Worm (Caenorhabditis elegans) whole organism, L4 larva: ENCODE results near the gene fbxa-202.

Experiments used
- ZK546.5 ChIP-seq, 2 experiments: sonication (generic microtip); optimal IDR thresholded peaks; 2 replicates each; lab custom pipeline; 2017; ENCODE audit warnings: missing biosample characterization in 2 of 2, missing genetic modification characterization in 2 of 2
- aha-1 ChIP-seq: fragments of 150-350 bp; peaks from one replicate; lab custom pipeline; 2014; ENCODE audit warnings: missing biosample characterization, missing genetic modification characterization
- aly-2 ChIP-seq: sonication (generic microtip); optimal IDR thresholded peaks from 2 replicates; lab custom pipeline; 2018; ENCODE audit warnings: missing biosample characterization, missing genetic modification characterization
- ama-1 ChIP-seq: fragments of 150-350 bp; optimal IDR thresholded peaks from 2 replicates; lab custom pipeline; 2014; ENCODE audit warnings: inconsistent platforms, mixed read lengths
- attf-4 ChIP-seq: sonication (generic microtip); optimal IDR thresholded peaks from 3 replicates; lab custom pipeline; 2017; ENCODE audit warnings: missing biosample characterization, missing genetic modification characterization
- ceh-44 ChIP-seq: fragments of 200-800 bp; sonication (Bioruptor generic); IDR thresholded peaks from 2 replicates; pipeline ENCODE4 v1.3.6; 2022; ENCODE audit warnings: missing genetic modification reagents, missing genetic modification characterization, missing compliant biosample characterization
- ceh-82 ChIP-seq: sonication (generic microtip); optimal IDR thresholded peaks from 2 replicates; lab custom pipeline; 2017; ENCODE audit warnings: missing biosample characterization, missing genetic modification characterization
- cey-2 ChIP-seq: sonication (generic microtip); optimal IDR thresholded peaks from 3 replicates; lab custom pipeline; 2017; ENCODE audit warnings: missing genetic modification characterization, mild to moderate bottlenecking, missing compliant biosample characterization, antibody characterized with exemption, borderline replicate concordance; ENCODE audit not compliant: insufficient read depth
- daf-16 ChIP-seq, 3 experiments: sonication (generic microtip); optimal IDR thresholded peaks; 2 replicates each; lab custom pipeline; 2016 to 2017; ENCODE audit warnings: missing genetic modification characterization in 3 of 3, missing genetic modification reagents in 3 of 3, mild to moderate bottlenecking in 2 of 3, missing compliant biosample characterization in 2 of 3, missing biosample characterization in 1 of 3, moderate library complexity in 1 of 3
- daf-8 ChIP-seq: fragments of 200-800 bp; sonication (Bioruptor generic); IDR thresholded peaks from 2 replicates; pipeline ENCODE4 v1.3.6; 2022; ENCODE audit warnings: missing genetic modification characterization, missing compliant biosample characterization
- dmd-6 ChIP-seq: fragments of 200-800 bp; sonication (Bioruptor generic); IDR thresholded peaks from 2 replicates; pipeline ENCODE4 v1.3.6; 2022; ENCODE audit warnings: missing genetic modification reagents, missing genetic modification characterization, missing compliant biosample characterization
- dmd-8 ChIP-seq: fragments of 200-800 bp; sonication (Bioruptor generic); IDR thresholded peaks from 2 replicates; pipeline ENCODE4 v1.3.6; 2022; ENCODE audit warnings: missing genetic modification characterization, missing compliant biosample characterization
- dmd-9 ChIP-seq: fragments of 200-800 bp; sonication (Bioruptor generic); IDR thresholded peaks from 2 replicates; pipeline ENCODE4 v1.3.6; 2022; ENCODE audit warnings: missing genetic modification reagents, missing genetic modification characterization, missing compliant biosample characterization
- dpl-1 ChIP-seq: fragments of 150-350 bp; optimal IDR thresholded peaks from 2 replicates; lab custom pipeline; 2014; ENCODE audit warnings: missing biosample characterization, missing genetic modification reagents, missing genetic modification characterization
- duxl-1 ChIP-seq: sonication (generic microtip); optimal IDR thresholded peaks from 2 replicates; lab custom pipeline; 2016; ENCODE audit warnings: mild to moderate bottlenecking, missing genetic modification characterization, moderate library complexity, missing compliant biosample characterization; ENCODE audit not compliant: poor library complexity
- egl-27 ChIP-seq: sonication (generic microtip); optimal IDR thresholded peaks from 3 replicates; lab custom pipeline; 2017; ENCODE audit warnings: missing biosample characterization, missing genetic modification reagents, missing genetic modification characterization
- hlh-11 ChIP-seq: fragments of 200-800 bp; sonication (Bioruptor generic); optimal IDR thresholded peaks from 2 replicates; lab custom pipeline; 2018; ENCODE audit warnings: mild to moderate bottlenecking, missing genetic modification characterization, missing compliant biosample characterization
- hmg-1.1 ChIP-seq: fragments of 200-800 bp; sonication (Bioruptor generic); IDR thresholded peaks from 2 replicates; pipeline ENCODE4 v1.3.6; 2022; ENCODE audit warnings: missing genetic modification reagents, missing genetic modification characterization, missing compliant biosample characterization
- jun-1 ChIP-seq: fragments of 150-350 bp; optimal IDR thresholded peaks from 2 replicates; lab custom pipeline; 2014; ENCODE audit warnings: missing biosample characterization, missing genetic modification reagents, missing genetic modification characterization
- lim-7 ChIP-seq: fragments of 200-800 bp; sonication (Bioruptor generic); IDR thresholded peaks from 2 replicates; pipeline ENCODE4 v1.3.6; 2022; ENCODE audit warnings: missing genetic modification characterization, missing compliant biosample characterization
- lin-1 ChIP-seq: fragments of 200-800 bp; sonication (Bioruptor generic); IDR thresholded peaks from 2 replicates; pipeline ENCODE4 v1.3.6; 2022; ENCODE audit warnings: missing genetic modification reagents, missing genetic modification characterization, missing compliant biosample characterization
- lin-15B ChIP-seq: fragments of 150-350 bp; sonication (generic microtip); optimal IDR thresholded peaks from 3 replicates; lab custom pipeline; 2014; ENCODE audit warnings: missing biosample characterization, missing genetic modification characterization
- lin-38 ChIP-seq: fragments of 200-800 bp; sonication (Bioruptor generic); IDR thresholded peaks from 2 replicates; pipeline ENCODE4 v1.3.6; 2022; ENCODE audit warnings: missing genetic modification reagents, missing genetic modification characterization, missing compliant biosample characterization
- lir-3 ChIP-seq: sonication (generic microtip); optimal IDR thresholded peaks from 2 replicates; lab custom pipeline; 2016; ENCODE audit warnings: mild to moderate bottlenecking, missing genetic modification characterization, missing compliant biosample characterization
- mdt-29 ChIP-seq: fragments of 200-800 bp; sonication (Bioruptor generic); IDR thresholded peaks from 2 replicates; pipeline ENCODE4 v1.3.6; 2022; ENCODE audit warnings: missing genetic modification reagents, missing genetic modification characterization, missing compliant biosample characterization
- mes-2 ChIP-seq: sonication (generic microtip); optimal IDR thresholded peaks from 2 replicates; lab custom pipeline; 2016; ENCODE audit warnings: missing genotype, mild to moderate bottlenecking, missing genetic modification characterization, missing compliant biosample characterization; ENCODE audit not compliant: poor library complexity, severe bottlenecking
- mxl-2 ChIP-seq: fragments of 200-800 bp; sonication (Bioruptor generic); conservative IDR thresholded peaks from 2 replicates; pipeline ENCODE4 v1.3.6; 2022; ENCODE audit warnings: missing genetic modification reagents, missing genetic modification characterization, missing compliant biosample characterization
- mxl-3 ChIP-seq: fragments of 200-800 bp; sonication (Bioruptor generic); optimal IDR thresholded peaks from 2 replicates; lab custom pipeline; 2018; ENCODE audit warnings: mild to moderate bottlenecking, missing genetic modification characterization, missing compliant biosample characterization
- nhr-10 ChIP-seq: fragments of 150-350 bp; optimal IDR thresholded peaks from 2 replicates; lab custom pipeline; 2014; ENCODE audit warnings: missing biosample characterization, missing genetic modification characterization
- nhr-102 ChIP-seq: sonication (generic microtip); optimal IDR thresholded peaks from 2 replicates; lab custom pipeline; 2016; ENCODE audit warnings: mild to moderate bottlenecking, missing genetic modification characterization, moderate library complexity, missing compliant biosample characterization
- nhr-237 ChIP-seq: sonication (generic microtip); optimal IDR thresholded peaks from 2 replicates; lab custom pipeline; 2017; ENCODE audit warnings: missing biosample characterization, missing genetic modification characterization
- nhr-28 ChIP-seq: fragments of 150-350 bp; optimal IDR thresholded peaks from 2 replicates; lab custom pipeline; 2014; ENCODE audit warnings: missing biosample characterization, missing genetic modification characterization
- nhr-41 ChIP-seq: fragments of 200-800 bp; sonication (Bioruptor generic); IDR thresholded peaks from 2 replicates; pipeline ENCODE4 v1.3.6; 2022; ENCODE audit warnings: missing genetic modification reagents, missing genetic modification characterization, missing compliant biosample characterization
- nhr-77 ChIP-seq: fragments of 150-350 bp; optimal IDR thresholded peaks from 2 replicates; lab custom pipeline; 2014; ENCODE audit warnings: missing biosample characterization, missing genetic modification characterization
- php-3 ChIP-seq: fragments of 200-800 bp; sonication (Bioruptor generic); IDR thresholded peaks from 2 replicates; pipeline ENCODE4 v1.3.6; 2022; ENCODE audit warnings: missing genetic modification reagents, missing genetic modification characterization, missing compliant biosample characterization
- rbr-2 ChIP-seq: sonication (generic microtip); optimal IDR thresholded peaks from 2 replicates; lab custom pipeline; 2016; ENCODE audit warnings: missing genotype, missing genetic modification characterization, missing compliant biosample characterization
- saeg-2 ChIP-seq: fragments of 200-800 bp; sonication (Bioruptor generic); IDR thresholded peaks from 2 replicates; pipeline ENCODE4 v1.3.6; 2022; ENCODE audit warnings: missing genetic modification reagents, missing genetic modification characterization, missing compliant biosample characterization
- sdz-12 ChIP-seq: fragments of 200-800 bp; sonication (Bioruptor generic); optimal IDR thresholded peaks from 2 replicates; lab custom pipeline; 2018; ENCODE audit warnings: mild to moderate bottlenecking, missing genetic modification characterization, missing compliant biosample characterization
- set-16 ChIP-seq: fragments of 200-800 bp; sonication (Bioruptor generic); IDR thresholded peaks from 2 replicates; pipeline ENCODE4 v1.3.6; 2022; ENCODE audit warnings: missing genetic modification reagents, missing genetic modification characterization, missing compliant biosample characterization
- skn-1 ChIP-seq: fragments of 150-350 bp; optimal IDR thresholded peaks from 2 replicates; lab custom pipeline; 2014; ENCODE audit warnings: missing biosample characterization, missing genetic modification characterization
- snpc-4 ChIP-seq: fragments of 150-350 bp; optimal IDR thresholded peaks from 2 replicates; lab custom pipeline; 2014; ENCODE audit warnings: missing biosample characterization, missing genetic modification characterization
- spr-1 ChIP-seq: sonication (generic microtip); optimal IDR thresholded peaks from 2 replicates; lab custom pipeline; 2016; ENCODE audit warnings: mild to moderate bottlenecking, missing genetic modification characterization, missing compliant biosample characterization
- spr-3 ChIP-seq: fragments of 200-800 bp; sonication (Bioruptor generic); optimal IDR thresholded peaks from 2 replicates; lab custom pipeline; 2018; ENCODE audit warnings: mild to moderate bottlenecking, missing genetic modification characterization, missing compliant biosample characterization
- tag-97 ChIP-seq: fragments of 200-800 bp; sonication (Bioruptor generic); IDR thresholded peaks from 2 replicates; pipeline ENCODE4 v1.3.6; 2022; ENCODE audit warnings: missing genetic modification characterization, missing compliant biosample characterization
- tra-1 ChIP-seq: fragments of 200-800 bp; sonication (Bioruptor generic); IDR thresholded peaks from 2 replicates; pipeline ENCODE4 v1.3.6; 2022; ENCODE audit warnings: missing genetic modification reagents, missing genetic modification characterization, missing compliant biosample characterization
- unc-62 ChIP-seq, 3 experiments: fragments of 150-350 bp in 1 of 3; sonication (generic microtip); optimal IDR thresholded peaks in 2 of 3; peaks in 1 of 3; 1 replicate in 1 of 3; 2 replicates in 2 of 3; lab custom pipeline; 2014 to 2017; ENCODE audit warnings: missing biosample characterization in 3 of 3, missing genetic modification characterization in 3 of 3, missing genetic modification reagents in 3 of 3, missing genotype in 1 of 3
- vab-7 ChIP-seq: fragments of 200-800 bp; sonication (Bioruptor generic); IDR thresholded peaks from 2 replicates; pipeline ENCODE4 v1.3.6; 2022; ENCODE audit warnings: missing genetic modification reagents, missing genetic modification characterization, missing compliant biosample characterization
- zfp-2 ChIP-seq: sonication (generic microtip); optimal IDR thresholded peaks from 2 replicates; lab custom pipeline; 2016; ENCODE audit warnings: mild to moderate bottlenecking, missing genetic modification characterization, missing compliant biosample characterization
- zfp-3 ChIP-seq: fragments of 200-800 bp; sonication (Bioruptor generic); conservative IDR thresholded peaks from 2 replicates; pipeline ENCODE4 v1.3.6; 2022; ENCODE audit warnings: missing genetic modification reagents, missing genetic modification characterization, missing compliant biosample characterization
- zip-2 ChIP-seq: fragments of 150-350 bp; optimal IDR thresholded peaks from 2 replicates; lab custom pipeline; 2014; ENCODE audit warnings: missing biosample characterization, missing genetic modification characterization
- ztf-11 ChIP-seq: fragments of 150-350 bp; optimal IDR thresholded peaks from 2 replicates; lab custom pipeline; 2014; ENCODE audit warnings: missing biosample characterization, missing genetic modification characterization

fbxa-202 gene

ce11 chrV:6344531-6345171, 17.6 kb downstream of the fbxa-202 start:
- TF ChIP-seq egl-27 (tag; lab: Kevin White, UChicago) (no peak), tra-1 (peak; percentile 26; the same call in 1 of the 2 replicates), ztf-11 (no peak), mxl-3 (GFP tag; lab: Kevin White, UChicago) (no peak), dmd-9 (GFP tag; lab: Robert Waterston, UW) (no peak), skn-1 (tag; lab: Kevin White, UChicago) (no peak), aly-2 (tag; lab: Kevin White, UChicago) (no peak), rbr-2 (tag; lab: Kevin White, UChicago) (no peak), ama-1 (lab: Kevin White, UChicago) (no peak), ZK546.5 (tag; optimal IDR thresholded peaks at IDR 0.05; lab: Kevin White, UChicago) (no peak), set-16 (peak; percentile 84), mes-2 (tag; lab: Kevin White, UChicago) (no peak), nhr-41 (GFP tag; lab: Robert Waterston, UW) (no peak), lin-15B (tag; lab: Kevin White, UChicago) (no peak), spr-1 (tag; lab: Kevin White, UChicago) (no peak), nhr-77 (tag; lab: Kevin White, UChicago) (no peak), duxl-1 (tag; lab: Kevin White, UChicago) (no peak), nhr-102 (tag; lab: Kevin White, UChicago) (no peak), nhr-28 (tag; lab: Kevin White, UChicago) (no peak), cey-2 (tag; lab: Kevin White, UChicago) (no peak), daf-8 (GFP tag; lab: Robert Waterston, UW) (no peak), jun-1 (tag; lab: Kevin White, UChicago) (no peak), unc-62 (GFP tag; optimal IDR thresholded peaks at IDR 0.05 in 1 of 2; lab: Kevin White, UChicago) (no peak), unc-62 (tag; optimal IDR thresholded peaks at IDR 0.05; lab: Kevin White, UChicago) (no peak), snpc-4 (tag; lab: Kevin White, UChicago) (no peak), lim-7 (GFP tag; lab: Robert Waterston, UW) (no peak), php-3 (GFP tag; lab: Robert Waterston, UW) (no peak), aha-1 (tag; lab: Kevin White, UChicago) (no peak), mxl-2 (GFP tag; lab: Robert Waterston, UW) (no peak), lin-1 (GFP tag; lab: Robert Waterston, UW) (no peak), hmg-1.1 (GFP tag; lab: Robert Waterston, UW) (no peak), dpl-1 (GFP tag; lab: Kevin White, UChicago) (no peak), spr-3 (GFP tag; lab: Kevin White, UChicago) (no peak), zip-2 (no peak), hlh-11 (tag; lab: Kevin White, UChicago) (peak; percentile 28), dmd-8 (GFP tag; lab: Robert Waterston, UW) (0 out of 2 replicates have a peak, but pooled peaks have one; percentile 39), sdz-12 (GFP tag; lab: Kevin White, UChicago) (no peak), lin-38 (GFP tag; lab: Robert Waterston, UW) (no peak), nhr-10 (tag; lab: Kevin White, UChicago) (no peak), ceh-44 (GFP tag; lab: Robert Waterston, UW) (no peak), mdt-29 (GFP tag; lab: Robert Waterston, UW) (no peak), dmd-6 (no peak), zfp-3 (GFP tag; lab: Robert Waterston, UW) (no peak), nhr-237 (tag; lab: Kevin White, UChicago) (no peak), lir-3 (no peak), daf-16 (GFP tag; optimal IDR thresholded peaks at IDR 0.05; lab: Kevin White, UChicago) (peak in 1 of 2 experiments; percentile 86), daf-16 (tag; optimal IDR thresholded peaks at IDR 0.05; lab: Kevin White, UChicago) (no peak), ceh-82 (no peak), saeg-2 (GFP tag; lab: Robert Waterston, UW) (no peak), tag-97 (no peak), zfp-2 (tag; lab: Kevin White, UChicago) (no peak), vab-7 (GFP tag; lab: Robert Waterston, UW) (no peak), attf-4 (tag; lab: Kevin White, UChicago) (no peak)
